Fruit fly (Drosophila melanogaster) whole organism, embryonic: ENCODE measurements around the gene Twdlalpha.
A peak's percentile ranks its signal among the peaks of the same experiment; 100 is the strongest.

ENCODE experiments used
- Atf3 ChIP-seq: fragments of 200-800 bp; sonication (Bioruptor generic); optimal IDR thresholded peaks from 3 replicates; lab custom pipeline; 2016; ENCODE audit warnings: missing biosample characterization, missing genetic modification characterization
- Awh ChIP-seq: fragments of 200-800 bp; sonication (Bioruptor generic); IDR thresholded peaks from 2 replicates; pipeline ENCODE4, ENCODE4 v1.3.6; 2022; ENCODE audit warnings: missing biosample characterization, missing genetic modification characterization
- CG1024 ChIP-seq: fragments of 200-800 bp; sonication (Bioruptor generic); IDR thresholded peaks from 2 replicates; pipeline ENCODE4 v1.3.6; 2022; ENCODE audit warnings: missing biosample characterization, missing genetic modification characterization
- CG10267 ChIP-seq: fragments of 200-800 bp; sonication (Bioruptor generic); optimal IDR thresholded peaks from 2 replicates; lab custom pipeline; 2018; ENCODE audit warnings: missing biosample characterization, mild to moderate bottlenecking, missing genetic modification characterization, moderate library complexity
- CG12219 ChIP-seq: fragments of 200-800 bp; sonication (Bioruptor generic); optimal IDR thresholded peaks from 3 replicates; lab custom pipeline; 2018; ENCODE audit warnings: missing biosample characterization, mild to moderate bottlenecking, missing genetic modification characterization
- CG14965 ChIP-seq: fragments of 200-800 bp; sonication (Bioruptor generic); optimal IDR thresholded peaks from 2 replicates; lab custom pipeline; 2016; ENCODE audit warnings: missing biosample characterization, missing genetic modification characterization, borderline replicate concordance
- CG16815 ChIP-seq: fragments of 200-800 bp; sonication (Bioruptor generic); optimal IDR thresholded peaks from 3 replicates; lab custom pipeline; 2017; ENCODE audit warnings: missing biosample characterization, mild to moderate bottlenecking, missing genetic modification characterization
- CG17359 ChIP-seq: fragments of 200-800 bp; sonication (Bioruptor generic); optimal IDR thresholded peaks from 3 replicates; lab custom pipeline; 2018; ENCODE audit warnings: missing biosample characterization, mild to moderate bottlenecking, missing genetic modification characterization, moderate library complexity
- CG18599 ChIP-seq: fragments of 200-800 bp; sonication (Bioruptor generic); optimal IDR thresholded peaks from 3 replicates; lab custom pipeline; 2017; ENCODE audit warnings: missing biosample characterization, missing genetic modification characterization, mild to moderate bottlenecking, moderate library complexity, missing genetic modification reagents
- CG2120 ChIP-seq: fragments of 200-800 bp; sonication (Bioruptor generic); optimal IDR thresholded peaks from 3 replicates; lab custom pipeline; 2016; ENCODE audit warnings: missing biosample characterization, missing genetic modification characterization
- CG2889 ChIP-seq: fragments of 200-800 bp; sonication (Bioruptor generic); IDR thresholded peaks from 3 replicates; pipeline ENCODE4 v1.3.6; 2022; ENCODE audit warnings: missing biosample characterization, missing genetic modification characterization
- CG32767 ChIP-seq: fragments of 200-800 bp; sonication (Bioruptor generic); IDR thresholded peaks from 2 replicates; pipeline ENCODE4 v1.3.6; 2022; ENCODE audit warnings: missing biosample characterization, missing genetic modification characterization
- CG3407 ChIP-seq: fragments of 200-800 bp; sonication (Bioruptor generic); optimal IDR thresholded peaks from 2 replicates; lab custom pipeline; 2018; ENCODE audit warnings: missing biosample characterization, mild to moderate bottlenecking, missing genetic modification characterization
- CG6654 ChIP-seq: fragments of 200-800 bp; sonication (Bioruptor generic); optimal IDR thresholded peaks from 2 replicates; lab custom pipeline; 2017; ENCODE audit warnings: missing biosample characterization, mild to moderate bottlenecking, missing genetic modification characterization
- CG7271 ChIP-seq: fragments of 200-800 bp; sonication (Bioruptor generic); optimal IDR thresholded peaks from 2 replicates; lab custom pipeline; 2018; ENCODE audit warnings: missing biosample characterization, mild to moderate bottlenecking, missing genetic modification characterization, moderate library complexity
- CG7786 ChIP-seq: fragments of 200-800 bp; sonication (Bioruptor generic); optimal IDR thresholded peaks from 2 replicates; lab custom pipeline; 2016; ENCODE audit warnings: missing biosample characterization, missing genetic modification characterization
- CG7839 ChIP-seq: fragments of 200-800 bp; sonication (Bioruptor generic); optimal IDR thresholded peaks from 3 replicates; lab custom pipeline; 2018; ENCODE audit warnings: missing biosample characterization, mild to moderate bottlenecking, missing genetic modification characterization, moderate library complexity
- CG8089 ChIP-seq: fragments of 200-800 bp; sonication (Bioruptor generic); optimal IDR thresholded peaks from 3 replicates; lab custom pipeline; 2016; ENCODE audit warnings: missing biosample characterization, missing genetic modification characterization
- CG8290 ChIP-seq, 3 experiments: fragments of 200-800 bp; sonication (Bioruptor generic); optimal IDR thresholded peaks; 2 replicates each; lab custom pipeline; 2016 to 2019; ENCODE audit warnings: missing biosample characterization in 3 of 3, missing genetic modification characterization in 3 of 3, mild to moderate bottlenecking in 2 of 3, moderate library complexity in 1 of 3
- CG8359 ChIP-seq: fragments of 200-800 bp; sonication (Bioruptor generic); optimal IDR thresholded peaks from 2 replicates; lab custom pipeline; 2017; ENCODE audit warnings: missing biosample characterization, mild to moderate bottlenecking, missing genetic modification characterization, borderline replicate concordance
- CG9797 ChIP-seq: fragments of 200-800 bp; sonication (Bioruptor generic); optimal IDR thresholded peaks from 3 replicates; lab custom pipeline; 2018; ENCODE audit warnings: missing biosample characterization, mild to moderate bottlenecking, missing genetic modification characterization
- D ChIP-seq, 2 experiments: fragments of 200-800 bp in 1 of 2; fragments of >200 bp in 1 of 2; sonication (Bioruptor generic) in 1 of 2; optimal IDR thresholded peaks; 2 replicates in 1 of 2; 3 replicates in 1 of 2; lab custom pipeline; 2017; ENCODE audit warnings: mild to moderate bottlenecking in 1 of 2, missing biosample characterization in 1 of 2, missing genetic modification characterization in 1 of 2, missing genetic modification reagents in 1 of 2
- D19B ChIP-seq: fragments of 200-800 bp; sonication (Bioruptor generic); optimal IDR thresholded peaks from 2 replicates; lab custom pipeline; 2017; ENCODE audit warnings: missing biosample characterization, mild to moderate bottlenecking, missing genetic modification characterization
- Dll ChIP-seq: fragments of 200-800 bp; sonication (Bioruptor generic); IDR thresholded peaks from 4 replicates; pipeline ENCODE4 v1.3.6; 2022; ENCODE audit warnings: missing biosample characterization, missing genetic modification characterization; ENCODE audit not compliant: partially characterized antibody
- Doc2 ChIP-seq: fragments of 200-800 bp; sonication (Bioruptor generic); IDR thresholded peaks from 2 replicates; pipeline ENCODE4 v1.3.6; 2022; ENCODE audit warnings: missing biosample characterization, missing genetic modification characterization
- Dref ChIP-seq: fragments of 200-800 bp; sonication (Bioruptor generic); IDR thresholded peaks from 2 replicates; pipeline ENCODE4 v1.3.6; 2022; ENCODE audit warnings: missing biosample characterization, missing genetic modification characterization
- H15 ChIP-seq: fragments of 200-800 bp; sonication (Bioruptor generic); IDR thresholded peaks from 3 replicates; pipeline ENCODE4 v1.3.6; 2022; ENCODE audit warnings: missing biosample characterization, missing genetic modification characterization
- HmgZ ChIP-seq: fragments of 200-800 bp; sonication (Bioruptor generic); optimal IDR thresholded peaks from 2 replicates; lab custom pipeline; 2018; ENCODE audit warnings: missing biosample characterization, mild to moderate bottlenecking, missing genetic modification characterization
- Hr3 ChIP-seq: fragments of 200-800 bp; sonication (Bioruptor generic); optimal IDR thresholded peaks from 3 replicates; lab custom pipeline; 2016; ENCODE audit warnings: missing biosample characterization, missing genetic modification characterization
- Hr51 ChIP-seq, 2 experiments: fragments of 200-800 bp; sonication (Bioruptor generic); optimal IDR thresholded peaks; 2 replicates in 1 of 2; 3 replicates in 1 of 2; lab custom pipeline; 2016 to 2018; ENCODE audit warnings: missing biosample characterization in 2 of 2, missing genetic modification characterization in 2 of 2, mild to moderate bottlenecking in 1 of 2, moderate library complexity in 1 of 2
- Oli ChIP-seq: fragments of 200-800 bp; sonication (Bioruptor generic); optimal IDR thresholded peaks from 2 replicates; lab custom pipeline; 2018; ENCODE audit warnings: missing biosample characterization, mild to moderate bottlenecking, missing genetic modification characterization, moderate library complexity
- Sox102F ChIP-seq: fragments of 200-800 bp; sonication (Bioruptor generic); optimal IDR thresholded peaks from 2 replicates; lab custom pipeline; 2018; ENCODE audit warnings: missing biosample characterization, mild to moderate bottlenecking, missing genetic modification characterization, moderate library complexity
- Ssrp ChIP-seq: fragments of 200-800 bp; sonication (Bioruptor generic); optimal IDR thresholded peaks from 2 replicates; lab custom pipeline; 2018; ENCODE audit warnings: missing biosample characterization, mild to moderate bottlenecking, missing genetic modification characterization, moderate library complexity
- Taf1 ChIP-seq: fragments of 200-800 bp; sonication (Bioruptor generic); IDR thresholded peaks from 2 replicates; pipeline ENCODE4 v1.3.6; 2022; ENCODE audit warnings: missing biosample characterization, missing genetic modification characterization
- ab ChIP-seq: fragments of 200-800 bp; sonication (Bioruptor generic); optimal IDR thresholded peaks from 2 replicates; lab custom pipeline; 2016; ENCODE audit warnings: missing biosample characterization, missing genetic modification characterization
- amos ChIP-seq: fragments of 200-800 bp; sonication (Bioruptor generic); IDR thresholded peaks from 2 replicates; pipeline ENCODE4 v1.3.6; 2022; ENCODE audit warnings: missing biosample characterization, missing genetic modification characterization; ENCODE audit not compliant: partially characterized antibody
- ap ChIP-seq: fragments of 200-800 bp; sonication (Bioruptor generic); IDR thresholded peaks from 2 replicates; pipeline ENCODE4 v1.3.6; 2022; ENCODE audit warnings: missing biosample characterization, missing genetic modification characterization
- az2 ChIP-seq: fragments of 200-800 bp; sonication (Bioruptor generic); optimal IDR thresholded peaks from 3 replicates; lab custom pipeline; 2016; ENCODE audit warnings: missing biosample characterization, missing genetic modification characterization
- esg ChIP-seq: fragments of 200-800 bp; sonication (Bioruptor generic); conservative IDR thresholded peaks from 2 replicates; pipeline ENCODE4 v1.3.6; 2022; ENCODE audit warnings: missing biosample characterization, missing genetic modification characterization
- ewg ChIP-seq: fragments of 200-800 bp; sonication (Bioruptor generic); optimal IDR thresholded peaks from 3 replicates; lab custom pipeline; 2017; ENCODE audit warnings: mild to moderate bottlenecking, missing biosample characterization, missing genetic modification reagents, missing genetic modification characterization
- eyg ChIP-seq: fragments of 200-800 bp; sonication (Bioruptor generic); optimal IDR thresholded peaks from 3 replicates; lab custom pipeline; 2016; ENCODE audit warnings: missing biosample characterization, missing genetic modification characterization
- hb ChIP-seq: fragments of 200-800 bp; sonication (Bioruptor generic); IDR thresholded peaks from 3 replicates; pipeline ENCODE4 v1.3.6; 2022; ENCODE audit warnings: missing biosample characterization, missing genetic modification characterization; ENCODE audit not compliant: partially characterized antibody
- hth ChIP-seq: fragments of >200 bp; optimal IDR thresholded peaks from 2 replicates; lab custom pipeline; 2017; ENCODE audit warnings: inconsistent platforms
- inv ChIP-seq: fragments of 200-800 bp; sonication (Bioruptor generic); IDR thresholded peaks from 2 replicates; pipeline ENCODE4 v1.3.6; 2022; ENCODE audit warnings: missing biosample characterization, missing genetic modification characterization; ENCODE audit not compliant: partially characterized antibody
- lola ChIP-seq, 3 experiments: fragments of >200 bp in 2 of 3; fragments of 200-800 bp in 1 of 3; sonication (Bioruptor generic) in 1 of 3; optimal IDR thresholded peaks; 2 replicates each; lab custom pipeline; 2017 to 2019; ENCODE audit warnings: missing biosample characterization in 3 of 3, missing genetic modification characterization in 3 of 3, mild to moderate bottlenecking in 1 of 3, moderate library complexity in 1 of 3
- repo ChIP-seq: fragments of 200-800 bp; sonication (Bioruptor generic); optimal IDR thresholded peaks from 2 replicates; lab custom pipeline; 2016; ENCODE audit warnings: missing biosample characterization, missing genetic modification characterization

Twdlalpha gene

dm6 chrX:16723203-16724173 lies 19.2 kb upstream of the Twdlalpha start (continued):
- no peak for TF ChIP-seq ab
- TF ChIP-seq az2 (GFP tag; lab: Kevin White, UChicago): peak; percentile 74
- peak; percentile 63 for TF ChIP-seq CG3407 (GFP tag; lab: Kevin White, UChicago)
- peak; percentile 69 for TF ChIP-seq CG12219
- TF ChIP-seq Dref (GFP tag; lab: Robert Waterston, UW): no peak
- TF ChIP-seq Hr51 (GFP tag; optimal IDR thresholded peaks at IDR 0.05; lab: Kevin White, UChicago): peak in 1 of 2 experiments; percentile 89
- peak; percentile 63; the same call in 1 of the 3 replicates for TF ChIP-seq H15 (GFP tag; lab: Robert Waterston, UW)
- TF ChIP-seq Awh (GFP tag; lab: Robert Waterston, UW): peak; percentile 55
- peak; percentile 73 for TF ChIP-seq CG7839
- no peak for TF ChIP-seq CG14965 (GFP tag; lab: Kevin White, UChicago)
- TF ChIP-seq inv (GFP tag; lab: Robert Waterston, UW): no peak
- TF ChIP-seq Oli (tag; lab: Kevin White, UChicago): peak; percentile 80
- no peak; the same call in 1 of the 2 replicates for TF ChIP-seq amos (GFP tag; lab: Robert Waterston, UW)
- TF ChIP-seq CG7786: peak; percentile 35
- TF ChIP-seq HmgZ: peak; percentile 59
- TF ChIP-seq lola (GFP tag; optimal IDR thresholded peaks at IDR 0.05; lab: Kevin White, UChicago): peak in 1 of 3 experiments; percentile 71
- TF ChIP-seq Hr3: peak; percentile 70
- TF ChIP-seq CG17359 (tag; lab: Kevin White, UChicago): peak; percentile 45
- TF ChIP-seq CG10267: peak; percentile 43
- peak; percentile 59 for TF ChIP-seq ewg (GFP tag; lab: Kevin White, UChicago)
- no peak for TF ChIP-seq Doc2 (GFP tag; lab: Robert Waterston, UW)
- no peak for TF ChIP-seq eyg (GFP tag; lab: Kevin White, UChicago)
- TF ChIP-seq Ssrp: peak; percentile 79
- TF ChIP-seq Taf1 (GFP tag; lab: Robert Waterston, UW): peak; percentile 30; the same call in 1 of the 2 replicates
- TF ChIP-seq Dll (GFP tag; lab: Robert Waterston, UW): no peak
- TF ChIP-seq CG16815: peak; percentile 56
- no peak for TF ChIP-seq CG8089 (GFP tag; lab: Kevin White, UChicago)
- TF ChIP-seq CG2889 (GFP tag; lab: Robert Waterston, UW): no peak
- no peak for TF ChIP-seq hb
- peak; percentile 78 for TF ChIP-seq CG32767 (GFP tag; lab: Robert Waterston, UW)
- TF ChIP-seq CG2120: peak; percentile 86
- peak; percentile 75 for TF ChIP-seq CG18599 (GFP tag; lab: Kevin White, UChicago)
- TF ChIP-seq hth (lab: Kevin White, UChicago): no peak
- TF ChIP-seq D (optimal IDR thresholded peaks at IDR 0.05; lab: Kevin White, UChicago): no peak
- TF ChIP-seq D (GFP tag; optimal IDR thresholded peaks at IDR 0.05; lab: Kevin White, UChicago): peak; percentile 44
- TF ChIP-seq CG8359 (GFP tag; lab: Kevin White, UChicago): no peak
- peak; percentile 86 for TF ChIP-seq Sox102F (GFP tag; lab: Kevin White, UChicago)
- TF ChIP-seq ap (GFP tag; lab: Robert Waterston, UW): 0 out of 2 replicates have a peak, but pooled peaks have one; percentile 10
- peak; percentile 72 for TF ChIP-seq D19B
- TF ChIP-seq repo (GFP tag; lab: Kevin White, UChicago): no peak
- TF ChIP-seq CG9797 (GFP tag; lab: Kevin White, UChicago): no peak
- no peak for TF ChIP-seq CG6654 (GFP tag; lab: Kevin White, UChicago)
- TF ChIP-seq esg (GFP tag; lab: Robert Waterston, UW): peak; percentile 45
- 0 out of 2 replicates have a peak, but pooled peaks have one; percentile 10 for TF ChIP-seq CG1024 (GFP tag; lab: Robert Waterston, UW)
- TF ChIP-seq CG7271 (tag; lab: Kevin White, UChicago): no peak
- peak; percentile 27 for TF ChIP-seq Atf3 (GFP tag; lab: Kevin White, UChicago)
- TF ChIP-seq CG8290 (GFP tag; optimal IDR thresholded peaks at IDR 0.05; lab: Kevin White, UChicago): no peak
- peak in 1 of 2 experiments; percentile 2 for TF ChIP-seq CG8290 (tag; optimal IDR thresholded peaks at IDR 0.05; lab: Kevin White, UChicago)
